Worm (Caenorhabditis elegans): ENCODE measurements around the gene F40C5.2.

DNA sequence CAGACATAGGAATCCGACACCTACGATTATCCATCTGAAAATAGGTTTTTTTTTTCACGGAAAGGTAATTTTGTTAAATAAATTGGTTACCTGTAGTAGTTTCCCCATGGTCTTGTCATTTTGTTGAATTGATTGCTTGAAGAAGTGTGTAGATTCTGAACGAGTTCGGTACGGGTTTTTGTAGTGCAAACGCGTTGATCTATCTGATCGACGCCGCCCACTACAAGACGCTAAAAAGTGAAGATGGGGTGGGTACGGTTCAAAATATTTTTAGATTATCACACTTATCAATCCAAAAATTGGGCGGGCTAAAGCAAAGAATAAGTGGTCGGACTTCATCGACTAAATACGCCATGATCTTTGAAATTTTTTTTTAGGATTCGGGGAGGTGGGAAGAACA is 43.6 kb downstream of the F40C5.2 start, which contains the start of gene T22F3.11:
- TF ChIP-seq cog-1 (tag; optimal IDR thresholded peaks at IDR 0.05) (no peak), flt-1 (GFP tag; IDR thresholded peaks at IDR 0.05) (no peak), ztf-23 (GFP tag; IDR thresholded peaks at IDR 0.05) (no peak), tab-1 (GFP tag; IDR thresholded peaks at IDR 0.05) (no peak), klf-2 (GFP tag; conservative IDR thresholded peaks at IDR 0.05) (no peak), ztf-29 (GFP tag; IDR thresholded peaks at IDR 0.05) (no peak), ref-1 (GFP tag; conservative IDR thresholded peaks at IDR 0.05) (no peak)
